Worm (Caenorhabditis elegans): Measurements from ENCODE around the gene bcc-1.

ce11 chrIV:11094052-11094451, 1.7 kb upstream of the bcc-1 start:
- TF ChIP-seq lin-11 (tag; optimal IDR thresholded peaks at IDR 0.05), result no peak
- TF ChIP-seq nhr-11 (tag; optimal IDR thresholded peaks at IDR 0.05), result no peak

Data from whole organism, late embryonic.